Worm (Caenorhabditis elegans) whole organism, young adult: Measurements from ENCODE around the gene frm-2.
A peak's percentile ranks its signal among the peaks of the same experiment; 100 is the strongest.

Source experiments
- D2030.7 ChIP-seq: fragments of 200-800 bp; sonication (Bioruptor generic); IDR thresholded peaks from 2 replicates; pipeline ENCODE4 v1.3.6; 2022; ENCODE audit warnings: missing genetic modification reagents, missing genetic modification characterization, missing compliant biosample characterization
- F22D6.2 ChIP-seq: sonication (generic microtip); optimal IDR thresholded peaks from 2 replicates; lab custom pipeline; 2016; ENCODE audit warnings: mild to moderate bottlenecking, missing genetic modification characterization, missing compliant biosample characterization
- F33H1.4 ChIP-seq: fragments of 200-800 bp; sonication (Bioruptor generic); IDR thresholded peaks from 2 replicates; pipeline ENCODE4 v1.3.6; 2022; ENCODE audit warnings: missing genetic modification reagents, missing genetic modification characterization, missing compliant biosample characterization
- F39B2.1 ChIP-seq: fragments of 200-800 bp; sonication (Bioruptor generic); IDR thresholded peaks from 2 replicates; pipeline ENCODE4 v1.3.6; 2022; ENCODE audit warnings: missing genetic modification reagents, missing genetic modification characterization, missing compliant biosample characterization
- F52B5.7 ChIP-seq: sonication (generic microtip); optimal IDR thresholded peaks from 2 replicates; lab custom pipeline; 2016; ENCODE audit warnings: mild to moderate bottlenecking, missing genetic modification characterization, missing compliant biosample characterization
- F55B11.4 ChIP-seq: sonication (generic microtip); optimal IDR thresholded peaks from 2 replicates; lab custom pipeline; 2016; ENCODE audit warnings: missing compliant biosample characterization, missing genetic modification characterization, borderline replicate concordance; ENCODE audit not compliant: insufficient read depth
- K11D2.4 ChIP-seq: fragments of 200-800 bp; sonication (Bioruptor generic); IDR thresholded peaks from 2 replicates; pipeline ENCODE4 v1.3.6; 2022; ENCODE audit warnings: missing genetic modification reagents, missing genetic modification characterization, missing compliant biosample characterization
- T07F8.4 ChIP-seq: sonication (generic microtip); optimal IDR thresholded peaks from 2 replicates; lab custom pipeline; 2016; ENCODE audit warnings: mild to moderate bottlenecking, missing genetic modification characterization, moderate library complexity, missing compliant biosample characterization
- ama-1 ChIP-seq, 3 experiments: fragments of 150-350 bp in 1 of 3; sonication (generic microtip) in 2 of 3; optimal IDR thresholded peaks; 2 replicates each; lab custom pipeline; 2014 to 2018; ENCODE audit warnings: missing biosample characterization in 2 of 3, missing genetic modification characterization in 2 of 3, missing genetic modification reagents in 2 of 3
- aptf-2 ChIP-seq: fragments of 200-800 bp; sonication (Bioruptor generic); conservative IDR thresholded peaks from 2 replicates; pipeline ENCODE4 v1.3.6; 2022; ENCODE audit warnings: missing genetic modification reagents, missing genetic modification characterization, missing compliant biosample characterization
- bed-1 ChIP-seq: fragments of 200-800 bp; sonication (Bioruptor generic); IDR thresholded peaks from 2 replicates; pipeline ENCODE4 v1.3.6; 2022; ENCODE audit warnings: missing genetic modification reagents, missing genetic modification characterization, missing compliant biosample characterization
- ccch-3 ChIP-seq: fragments of 200-800 bp; sonication (Bioruptor generic); optimal IDR thresholded peaks from 2 replicates; lab custom pipeline; 2018; ENCODE audit warnings: mild to moderate bottlenecking, missing genetic modification characterization, missing compliant biosample characterization
- ceh-100 ChIP-seq: fragments of 200-800 bp; sonication (Bioruptor generic); IDR thresholded peaks from 2 replicates; pipeline ENCODE4 v1.3.6; 2022; ENCODE audit warnings: missing genetic modification reagents, missing genetic modification characterization, missing compliant biosample characterization
- ceh-79 ChIP-seq: sonication (generic microtip); optimal IDR thresholded peaks from 2 replicates; lab custom pipeline; 2017; ENCODE audit warnings: mild to moderate bottlenecking, missing genetic modification characterization, missing compliant biosample characterization
- chd-7 ChIP-seq: sonication (generic microtip); optimal IDR thresholded peaks from 2 replicates; lab custom pipeline; 2016; ENCODE audit warnings: mild to moderate bottlenecking, missing genetic modification characterization, moderate library complexity, missing compliant biosample characterization
- dpff-1 ChIP-seq: sonication (generic microtip); optimal IDR thresholded peaks from 2 replicates; lab custom pipeline; 2017; ENCODE audit warnings: mild to moderate bottlenecking, missing genetic modification characterization, missing compliant biosample characterization
- egl-18 ChIP-seq: fragments of 200-800 bp; sonication (Bioruptor generic); IDR thresholded peaks from 2 replicates; pipeline ENCODE4 v1.3.6; 2022; ENCODE audit warnings: missing genetic modification reagents, missing genetic modification characterization, missing compliant biosample characterization
- ekl-4 ChIP-seq: fragments of 200-800 bp; sonication (Bioruptor generic); IDR thresholded peaks from 2 replicates; pipeline ENCODE4 v1.3.6; 2022; ENCODE audit warnings: missing genetic modification reagents, missing genetic modification characterization, missing compliant biosample characterization
- gei-17 ChIP-seq: fragments of 200-800 bp; sonication (Bioruptor generic); optimal IDR thresholded peaks from 2 replicates; lab custom pipeline; 2018; ENCODE audit warnings: mild to moderate bottlenecking, missing genetic modification characterization, missing compliant biosample characterization
- him-1 ChIP-seq: sonication (generic microtip); optimal IDR thresholded peaks from 2 replicates; lab custom pipeline; 2016; ENCODE audit warnings: missing genotype, missing genetic modification reagents, missing genetic modification characterization, missing compliant biosample characterization
- hmg-1.2 ChIP-seq: fragments of 200-800 bp; sonication (Bioruptor generic); IDR thresholded peaks from 2 replicates; pipeline ENCODE4 v1.3.6; 2022; ENCODE audit warnings: missing genetic modification reagents, missing genetic modification characterization, missing compliant biosample characterization
- lin-40 ChIP-seq: sonication (generic microtip); optimal IDR thresholded peaks from 2 replicates; lab custom pipeline; 2016; ENCODE audit warnings: missing genetic modification characterization, mild to moderate bottlenecking, missing compliant biosample characterization, missing genotype, missing genetic modification reagents
- lsy-27 ChIP-seq: sonication (generic microtip); optimal IDR thresholded peaks from 2 replicates; lab custom pipeline; 2017; ENCODE audit warnings: missing genetic modification characterization, mild to moderate bottlenecking, missing compliant biosample characterization, antibody characterized with exemption, missing genotype, borderline replicate concordance; ENCODE audit not compliant: insufficient read depth
- madf-6 ChIP-seq: fragments of 200-800 bp; sonication (Bioruptor generic); IDR thresholded peaks from 2 replicates; pipeline ENCODE4 v1.3.6; 2022; ENCODE audit warnings: missing genetic modification reagents, missing genetic modification characterization, missing compliant biosample characterization
- mcd-1 ChIP-seq: fragments of 200-800 bp; sonication (Bioruptor generic); IDR thresholded peaks from 2 replicates; pipeline ENCODE4 v1.3.6; 2022; ENCODE audit warnings: missing genetic modification reagents, missing genetic modification characterization, missing compliant biosample characterization
- mel-28 ChIP-seq: sonication (generic microtip); optimal IDR thresholded peaks from 2 replicates; lab custom pipeline; 2016; ENCODE audit warnings: borderline replicate concordance, mild to moderate bottlenecking, missing genetic modification characterization, missing compliant biosample characterization
- nfya-1 ChIP-seq: sonication (generic microtip); optimal IDR thresholded peaks from 2 replicates; lab custom pipeline; 2017; ENCODE audit warnings: antibody characterized with exemption, missing compliant biosample characterization, missing genetic modification characterization, borderline replicate concordance; ENCODE audit not compliant: insufficient read depth
- nfya-2 ChIP-seq: fragments of 200-800 bp; sonication (Bioruptor generic); IDR thresholded peaks from 2 replicates; pipeline ENCODE4 v1.3.6; 2022; ENCODE audit warnings: missing genetic modification reagents, missing genetic modification characterization, missing compliant biosample characterization
- nhr-27 ChIP-seq: fragments of 200-800 bp; sonication (Bioruptor generic); optimal IDR thresholded peaks from 2 replicates; lab custom pipeline; 2018; ENCODE audit warnings: mild to moderate bottlenecking, missing genetic modification characterization, moderate library complexity, missing compliant biosample characterization
- nhr-90 ChIP-seq: sonication (generic microtip); optimal IDR thresholded peaks from 2 replicates; lab custom pipeline; 2016; ENCODE audit warnings: missing genotype, mild to moderate bottlenecking, missing genetic modification characterization, missing compliant biosample characterization
- pbrm-1 ChIP-seq: fragments of 200-800 bp; sonication (Bioruptor generic); IDR thresholded peaks from 2 replicates; pipeline ENCODE4 v1.3.6; 2022; ENCODE audit warnings: missing genetic modification reagents, missing genetic modification characterization, missing compliant biosample characterization
- rcor-1 ChIP-seq: fragments of 200-800 bp; sonication (Bioruptor generic); IDR thresholded peaks from 2 replicates; pipeline ENCODE4 v1.3.6; 2022; ENCODE audit warnings: missing genetic modification reagents, missing genetic modification characterization, missing compliant biosample characterization
- sdz-38 ChIP-seq: sonication (generic microtip); optimal IDR thresholded peaks from 2 replicates; lab custom pipeline; 2016; ENCODE audit warnings: missing genotype, missing genetic modification characterization, missing compliant biosample characterization
- snpc-1.1 ChIP-seq: sonication (generic microtip); optimal IDR thresholded peaks from 2 replicates; lab custom pipeline; 2017; ENCODE audit warnings: missing genetic modification characterization, mild to moderate bottlenecking, missing compliant biosample characterization, antibody characterized with exemption, moderate library complexity, missing genotype, missing genetic modification reagents; ENCODE audit not compliant: insufficient read depth
- snpc-1.3 ChIP-seq: sonication (generic microtip); optimal IDR thresholded peaks from 2 replicates; lab custom pipeline; 2017; ENCODE audit warnings: missing genetic modification characterization, mild to moderate bottlenecking, missing compliant biosample characterization, antibody characterized with exemption, moderate library complexity, missing genotype, missing genetic modification reagents; ENCODE audit not compliant: insufficient read depth
- snpc-3.4 ChIP-seq: sonication (generic microtip); optimal IDR thresholded peaks from 2 replicates; lab custom pipeline; 2017; ENCODE audit warnings: missing genetic modification characterization, mild to moderate bottlenecking, missing compliant biosample characterization, antibody characterized with exemption, moderate library complexity, missing genotype, missing genetic modification reagents
- snpc-4 ChIP-seq, 5 experiments: fragments of 150-350 bp in 1 of 5; sonication (generic microtip) in 4 of 5; optimal IDR thresholded peaks; 2 replicates each; lab custom pipeline; 2014 to 2018; ENCODE audit warnings: missing genetic modification characterization in 5 of 5, missing biosample characterization in 3 of 5, antibody characterized with exemption in 2 of 5, mild to moderate bottlenecking in 2 of 5, missing compliant biosample characterization in 2 of 5, missing genotype in 2 of 5, moderate library complexity in 2 of 5, missing genetic modification reagents in 1 of 5
- sptf-2 ChIP-seq: fragments of 200-800 bp; sonication (Bioruptor generic); optimal IDR thresholded peaks from 2 replicates; lab custom pipeline; 2018; ENCODE audit warnings: mild to moderate bottlenecking, missing genetic modification characterization, missing compliant biosample characterization
- tbp1 ChIP-seq: fragments of 200-800 bp; sonication (Bioruptor generic); optimal IDR thresholded peaks from 2 replicates; lab custom pipeline; 2018; ENCODE audit warnings: mild to moderate bottlenecking, missing genetic modification characterization, missing compliant biosample characterization
- tlf-1 ChIP-seq: fragments of 200-800 bp; sonication (Bioruptor generic); optimal IDR thresholded peaks from 2 replicates; lab custom pipeline; 2018; ENCODE audit warnings: mild to moderate bottlenecking, missing genetic modification characterization, missing compliant biosample characterization
- xnd-1 ChIP-seq: sonication (generic microtip); optimal IDR thresholded peaks from 2 replicates; lab custom pipeline; 2016; ENCODE audit warnings: missing genotype, missing genetic modification reagents, missing genetic modification characterization, missing compliant biosample characterization
- ztf-18 ChIP-seq: sonication (generic microtip); optimal IDR thresholded peaks from 2 replicates; lab custom pipeline; 2016; ENCODE audit warnings: missing genotype, mild to moderate bottlenecking, missing genetic modification characterization, missing compliant biosample characterization
- ztf-25 ChIP-seq: fragments of 200-800 bp; sonication (Bioruptor generic); IDR thresholded peaks from 2 replicates; pipeline ENCODE4 v1.3.6; 2022; ENCODE audit warnings: missing genetic modification reagents, missing genetic modification characterization, missing compliant biosample characterization
- ztf-6 ChIP-seq: fragments of 200-800 bp; sonication (Bioruptor generic); IDR thresholded peaks from 2 replicates; pipeline ENCODE4 v1.3.6; 2022; ENCODE audit warnings: missing genetic modification reagents, missing genetic modification characterization, missing compliant biosample characterization

Gene frm-2

DNA sequence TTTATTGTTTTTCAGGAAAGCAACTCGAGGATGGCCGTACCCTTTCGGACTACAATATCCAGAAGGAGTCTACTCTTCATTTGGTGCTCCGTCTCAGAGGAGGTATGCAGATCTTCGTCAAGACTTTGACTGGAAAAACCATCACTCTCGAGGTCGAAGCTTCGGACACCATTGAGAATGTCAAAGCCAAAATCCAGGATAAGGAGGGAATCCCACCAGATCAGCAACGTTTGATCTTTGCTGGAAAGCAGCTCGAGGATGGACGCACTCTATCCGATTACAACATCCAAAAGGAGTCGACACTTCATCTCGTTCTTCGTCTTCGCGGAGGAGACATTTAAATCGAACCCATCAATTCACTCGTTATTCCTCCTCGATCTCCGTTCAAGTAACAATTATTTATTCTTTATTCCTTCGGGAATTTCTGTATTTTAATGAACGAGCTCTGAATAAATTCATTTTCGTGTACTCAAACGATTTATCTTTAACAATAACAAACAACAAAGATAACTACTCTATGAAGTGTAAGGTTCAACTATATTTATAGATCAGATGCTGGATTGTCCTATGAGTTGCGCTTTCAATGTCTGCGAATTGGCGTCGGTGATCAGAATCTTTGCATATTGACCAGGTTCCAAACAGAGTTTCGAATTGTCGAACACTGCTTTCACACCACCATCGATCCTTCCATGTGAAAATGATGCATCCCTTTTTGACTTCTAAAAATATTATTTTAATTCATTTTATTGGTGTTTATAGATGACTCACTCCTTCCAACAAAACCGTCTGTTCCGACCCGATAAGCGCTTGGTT, 38.4 kb downstream of the frm-2 start (continued):
- TF ChIP-seq snpc-4 (GFP tag; optimal IDR thresholded peaks at IDR 0.05; lab: Kevin White, UChicago) (no peak), snpc-4 (tag; optimal IDR thresholded peaks at IDR 0.05; lab: Kevin White, UChicago) (peak in 2 of 4 experiments; percentile 49 to 62), madf-6 (peak; percentile 71), lin-40 (tag; lab: Kevin White, UChicago) (peak; percentile 68), nfya-2 (GFP tag; lab: Robert Waterston, UW) (0 out of 2 replicates have a peak, but pooled peaks have one; percentile 2), nfya-1 (tag; lab: Kevin White, UChicago) (no peak), gei-17 (peak; percentile 41), sptf-2 (GFP tag; lab: Kevin White, UChicago) (no peak), dpff-1 (tag; lab: Kevin White, UChicago) (no peak), snpc-1.1 (tag; lab: Kevin White, UChicago) (peak; percentile 73), ama-1 (optimal IDR thresholded peaks at IDR 0.05; lab: Kevin White, UChicago) (peak; percentile 91), ama-1 (GFP tag; optimal IDR thresholded peaks at IDR 0.05; lab: Kevin White, UChicago) (peak; percentile 78 to 91), sdz-38 (no peak), F39B2.1 (GFP tag; lab: Robert Waterston, UW) (0 out of 2 replicates have a peak, but pooled peaks have one; percentile 4), ztf-25 (GFP tag; lab: Robert Waterston, UW) (no peak), mcd-1 (GFP tag; lab: Robert Waterston, UW) (peak; percentile 56), chd-7 (no peak), mel-28 (peak; percentile 69), F55B11.4 (tag; lab: Kevin White, UChicago) (no peak), ztf-18 (peak; percentile 11), ekl-4 (peak; percentile 81), pbrm-1 (peak; percentile 15), tbp1 (peak; percentile 62), snpc-3.4 (tag; lab: Kevin White, UChicago) (peak; percentile 72), ztf-6 (GFP tag; lab: Robert Waterston, UW) (no peak), xnd-1 (tag; lab: Kevin White, UChicago) (no peak), ccch-3 (GFP tag; lab: Kevin White, UChicago) (no peak), ceh-100 (GFP tag; lab: Robert Waterston, UW) (no peak; the same call in 1 of the 2 replicates), D2030.7 (GFP tag; lab: Robert Waterston, UW) (0 out of 2 replicates have a peak, but pooled peaks have one; percentile 14), snpc-1.3 (tag; lab: Kevin White, UChicago) (no peak), ceh-79 (tag; lab: Kevin White, UChicago) (no peak), rcor-1 (GFP tag; lab: Robert Waterston, UW) (peak; percentile 73), T07F8.4 (tag; lab: Kevin White, UChicago) (peak; percentile 51), F52B5.7 (peak; percentile 62), nhr-27 (tag; lab: Kevin White, UChicago) (no peak), K11D2.4 (peak; percentile 67; the same call in 1 of the 2 replicates), aptf-2 (no peak), him-1 (peak; percentile 92), tlf-1 (GFP tag; lab: Kevin White, UChicago) (peak; percentile 84), lsy-27 (no peak), F22D6.2 (peak; percentile 47), egl-18 (no peak), nhr-90 (peak; percentile 65), bed-1 (GFP tag; lab: Robert Waterston, UW) (no peak), F33H1.4 (GFP tag; lab: Robert Waterston, UW) (peak; percentile 30; the same call in 1 of the 2 replicates), hmg-1.2 (GFP tag; lab: Robert Waterston, UW) (peak; percentile 60)
